Worm (Caenorhabditis elegans): ENCODE data around the gene lact-1.
A peak's percentile ranks its signal among the peaks of the same experiment; 100 is the strongest.

DNA sequence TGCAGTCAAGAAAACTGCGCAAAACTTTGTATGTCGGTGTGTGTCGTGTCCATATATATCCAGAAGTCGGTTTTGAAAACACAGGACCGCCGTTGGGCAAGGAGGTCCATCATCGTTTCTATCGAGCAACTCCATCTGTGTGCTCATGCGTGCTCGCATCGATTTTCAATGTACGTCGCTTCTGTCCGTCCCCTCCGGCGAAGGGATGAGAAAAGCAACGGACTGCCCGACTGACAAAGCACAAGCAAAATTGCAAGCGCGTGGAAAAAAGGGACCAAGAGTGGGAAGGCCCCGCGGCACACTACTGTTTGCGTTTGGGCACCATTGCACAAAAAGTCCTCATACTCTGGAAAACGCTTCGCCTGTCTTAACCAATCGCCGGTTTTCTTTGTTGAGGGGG lies 37.8 kb downstream of the lact-1 start:
- no peak for TF ChIP-seq ama-1 (optimal IDR thresholded peaks at IDR 0.05)
- no peak for TF ChIP-seq flt-1 (GFP tag; IDR thresholded peaks at IDR 0.05)
- TF ChIP-seq sea-1 (GFP tag; conservative IDR thresholded peaks at IDR 0.05), result 0 out of 2 replicates have a peak, but pooled peaks have one; percentile 20
- TF ChIP-seq B0310.2 (tag; optimal IDR thresholded peaks at IDR 0.05), result no peak
- TF ChIP-seq pes-1 (GFP tag; IDR thresholded peaks at IDR 0.05), result no peak
- TF ChIP-seq hnd-1 (tag; optimal IDR thresholded peaks at IDR 0.05), result no peak
- TF ChIP-seq tra-4 (tag; optimal IDR thresholded peaks at IDR 0.05), result no peak

All from whole organism, early embryonic.